Fruit fly (Drosophila melanogaster) whole organism, embryonic: ENCODE data around the gene Vajk2.

ENCODE experiments used
- Antp ChIP-seq: fragments of 200-800 bp; sonication (Bioruptor generic); optimal IDR thresholded peaks from 3 replicates; lab custom pipeline; 2016; ENCODE audit warnings: missing biosample characterization, missing genetic modification characterization
- Atf6 ChIP-seq: fragments of 200-800 bp; sonication (Bioruptor generic); IDR thresholded peaks from 2 replicates; pipeline ENCODE4 v1.3.6; 2022; ENCODE audit warnings: missing biosample characterization, missing genetic modification characterization
- B-H2 ChIP-seq: fragments of 200-800 bp; sonication (Bioruptor generic); optimal IDR thresholded peaks from 2 replicates; lab custom pipeline; 2018; ENCODE audit warnings: missing biosample characterization, mild to moderate bottlenecking, missing genetic modification characterization
- CG10147 ChIP-seq: fragments of 200-800 bp; sonication (Bioruptor generic); optimal IDR thresholded peaks from 2 replicates; lab custom pipeline; 2019; ENCODE audit warnings: missing biosample characterization, mild to moderate bottlenecking, missing genetic modification characterization, moderate library complexity
- CG10267 ChIP-seq: fragments of 200-800 bp; sonication (Bioruptor generic); optimal IDR thresholded peaks from 2 replicates; lab custom pipeline; 2018; ENCODE audit warnings: missing biosample characterization, mild to moderate bottlenecking, missing genetic modification characterization, moderate library complexity
- CG10431 ChIP-seq: fragments of 200-800 bp; sonication (Bioruptor generic); optimal IDR thresholded peaks from 3 replicates; lab custom pipeline; 2018; ENCODE audit warnings: missing biosample characterization, mild to moderate bottlenecking, missing genetic modification characterization
- CG11695 ChIP-seq: fragments of 200-800 bp; sonication (Bioruptor generic); IDR thresholded peaks from 3 replicates; pipeline ENCODE4 v1.3.6; 2022; ENCODE audit warnings: missing biosample characterization, missing genetic modification characterization
- CG13894 ChIP-seq: fragments of 200-800 bp; sonication (Bioruptor generic); optimal IDR thresholded peaks from 3 replicates; lab custom pipeline; 2018; ENCODE audit warnings: missing biosample characterization, mild to moderate bottlenecking, missing genetic modification characterization, moderate library complexity
- CG16779 ChIP-seq: fragments of 200-800 bp; sonication (Bioruptor generic); IDR thresholded peaks from 2 replicates; pipeline ENCODE4 v1.3.6; 2022; ENCODE audit warnings: missing biosample characterization, missing genetic modification characterization
- CG18619 ChIP-seq: fragments of 200-800 bp; sonication (Bioruptor generic); optimal IDR thresholded peaks from 3 replicates; lab custom pipeline; 2017; ENCODE audit warnings: missing biosample characterization, mild to moderate bottlenecking, missing genetic modification characterization
- CG2116 ChIP-seq: fragments of 200-800 bp; sonication (Bioruptor generic); optimal IDR thresholded peaks from 3 replicates; lab custom pipeline; 2018; ENCODE audit warnings: missing biosample characterization, mild to moderate bottlenecking, missing genetic modification characterization
- CG34422 ChIP-seq: fragments of 200-800 bp; sonication (Bioruptor generic); IDR thresholded peaks from 3 replicates; pipeline ENCODE4 v1.3.6; 2022; ENCODE audit warnings: missing biosample characterization, missing genetic modification characterization
- CG3838 ChIP-seq: fragments of 200-800 bp; sonication (Bioruptor generic); optimal IDR thresholded peaks from 3 replicates; lab custom pipeline; 2016; ENCODE audit warnings: missing biosample characterization, missing genetic modification characterization
- CG6254 ChIP-seq: fragments of 200-800 bp; sonication (Bioruptor generic); optimal IDR thresholded peaks from 3 replicates; lab custom pipeline; 2017; ENCODE audit warnings: mild to moderate bottlenecking, missing biosample characterization, missing genetic modification reagents, missing genetic modification characterization
- CG6654 ChIP-seq: fragments of 200-800 bp; sonication (Bioruptor generic); optimal IDR thresholded peaks from 2 replicates; lab custom pipeline; 2017; ENCODE audit warnings: missing biosample characterization, mild to moderate bottlenecking, missing genetic modification characterization
- CG7963 ChIP-seq: fragments of 200-800 bp; sonication (Bioruptor generic); IDR thresholded peaks from 3 replicates; pipeline ENCODE4 v1.3.6; 2022; ENCODE audit warnings: missing biosample characterization, missing genetic modification characterization; ENCODE audit not compliant: partially characterized antibody
- CG8388 ChIP-seq: fragments of 200-800 bp; sonication (Bioruptor generic); optimal IDR thresholded peaks from 2 replicates; lab custom pipeline; 2019; ENCODE audit warnings: missing biosample characterization, mild to moderate bottlenecking, missing genetic modification characterization, moderate library complexity
- CG9609 ChIP-seq: fragments of 200-800 bp; sonication (Bioruptor generic); optimal IDR thresholded peaks from 3 replicates; lab custom pipeline; 2016; ENCODE audit warnings: missing biosample characterization, missing genetic modification characterization
- Dbx ChIP-seq: fragments of 200-800 bp; sonication (Bioruptor generic); IDR thresholded peaks from 3 replicates; pipeline ENCODE4 v1.3.6; 2022; ENCODE audit warnings: missing biosample characterization, missing genetic modification characterization
- Doc2 ChIP-seq: fragments of 200-800 bp; sonication (Bioruptor generic); IDR thresholded peaks from 2 replicates; pipeline ENCODE4 v1.3.6; 2022; ENCODE audit warnings: missing biosample characterization, missing genetic modification characterization
- HLH4C ChIP-seq: fragments of 200-800 bp; sonication (Bioruptor generic); IDR thresholded peaks from 3 replicates; pipeline ENCODE4 v1.3.6; 2022; ENCODE audit warnings: missing biosample characterization, missing genetic modification characterization; ENCODE audit not compliant: partially characterized antibody
- Opbp ChIP-seq: fragments of 200-800 bp; sonication (Bioruptor generic); IDR thresholded peaks from 3 replicates; pipeline ENCODE4 v1.3.6; 2022; ENCODE audit warnings: missing biosample characterization, missing genetic modification characterization; ENCODE audit not compliant: partially characterized antibody
- Pdp1 ChIP-seq, 2 experiments: fragments of 200-800 bp; sonication (Bioruptor generic); optimal IDR thresholded peaks; 3 replicates each; lab custom pipeline; 2016; ENCODE audit warnings: missing biosample characterization in 2 of 2, missing genetic modification characterization in 2 of 2, mild to moderate bottlenecking in 1 of 2, moderate library complexity in 1 of 2
- Sry-δ ChIP-seq: fragments of 200-800 bp; sonication (Bioruptor generic); optimal IDR thresholded peaks from 2 replicates; lab custom pipeline; 2016; ENCODE audit warnings: missing biosample characterization, missing genetic modification characterization
- Taf1 ChIP-seq: fragments of 200-800 bp; sonication (Bioruptor generic); IDR thresholded peaks from 2 replicates; pipeline ENCODE4 v1.3.6; 2022; ENCODE audit warnings: missing biosample characterization, missing genetic modification characterization
- caup ChIP-seq: fragments of 200-800 bp; sonication (Bioruptor generic); optimal IDR thresholded peaks from 3 replicates; lab custom pipeline; 2017; ENCODE audit warnings: missing biosample characterization, mild to moderate bottlenecking, missing genetic modification characterization, moderate library complexity; ENCODE audit not compliant: severe bottlenecking
- chn ChIP-seq: fragments of 200-800 bp; sonication (Bioruptor generic); optimal IDR thresholded peaks from 2 replicates; lab custom pipeline; 2016; ENCODE audit warnings: missing biosample characterization, missing genetic modification characterization
- crp ChIP-seq, 2 experiments: fragments of 200-800 bp; sonication (Bioruptor generic); optimal IDR thresholded peaks; 2 replicates in 1 of 2; 3 replicates in 1 of 2; lab custom pipeline; 2017; ENCODE audit warnings: missing biosample characterization in 2 of 2, missing genetic modification characterization in 2 of 2, mild to moderate bottlenecking in 1 of 2, moderate library complexity in 1 of 2
- cwo ChIP-seq: fragments of 200-800 bp; sonication (Bioruptor generic); optimal IDR thresholded peaks from 3 replicates; lab custom pipeline; 2017; ENCODE audit warnings: missing biosample characterization, missing genetic modification characterization, mild to moderate bottlenecking, moderate library complexity, missing genetic modification reagents
- da ChIP-seq: fragments of 200-800 bp; sonication (Bioruptor generic); optimal IDR thresholded peaks from 2 replicates; lab custom pipeline; 2016; ENCODE audit warnings: missing biosample characterization, missing genetic modification characterization
- eve ChIP-seq, 2 experiments: fragments of >200 bp; optimal IDR thresholded peaks; 2 replicates each; lab custom pipeline; 2017; ENCODE audit warnings: missing biosample characterization in 2 of 2, missing genetic modification characterization in 2 of 2
- eyg ChIP-seq: fragments of 200-800 bp; sonication (Bioruptor generic); optimal IDR thresholded peaks from 3 replicates; lab custom pipeline; 2016; ENCODE audit warnings: missing biosample characterization, missing genetic modification characterization
- fru ChIP-seq: fragments of >200 bp; optimal IDR thresholded peaks from 2 replicates; lab custom pipeline; 2017
- grau ChIP-seq: fragments of 200-800 bp; optimal IDR thresholded peaks from 3 replicates; lab custom pipeline; 2019; ENCODE audit warnings: missing biosample characterization, mild to moderate bottlenecking, missing genetic modification characterization, moderate library complexity
- gro ChIP-seq: fragments of 200-800 bp; sonication (Bioruptor generic); optimal IDR thresholded peaks from 2 replicates; lab custom pipeline; 2016; ENCODE audit warnings: missing biosample characterization, missing genetic modification characterization
- insv ChIP-seq, 2 experiments: fragments of 200-800 bp; sonication (Bioruptor generic); optimal IDR thresholded peaks; 3 replicates each; lab custom pipeline; 2016 to 2018; ENCODE audit warnings: missing biosample characterization in 2 of 2, missing genetic modification characterization in 2 of 2
- jing ChIP-seq: fragments of 200-800 bp; sonication (Bioruptor generic); optimal IDR thresholded peaks from 2 replicates; lab custom pipeline; 2018; ENCODE audit warnings: missing biosample characterization, mild to moderate bottlenecking, missing genetic modification characterization
- kni ChIP-seq: fragments of 200-800 bp; sonication (Bioruptor generic); optimal IDR thresholded peaks from 3 replicates; lab custom pipeline; 2017; ENCODE audit warnings: mild to moderate bottlenecking, missing biosample characterization, missing genetic modification reagents, missing genetic modification characterization
- knrl ChIP-seq: fragments of 200-800 bp; sonication (Bioruptor generic); IDR thresholded peaks from 3 replicates; pipeline ENCODE4 v1.3.6; 2022; ENCODE audit warnings: missing biosample characterization, missing genetic modification characterization; ENCODE audit not compliant: partially characterized antibody
- mirr ChIP-seq: fragments of 200-800 bp; sonication (Bioruptor generic); optimal IDR thresholded peaks from 3 replicates; lab custom pipeline; 2018; ENCODE audit warnings: missing biosample characterization, mild to moderate bottlenecking, missing genetic modification characterization
- mld ChIP-seq: fragments of 200-800 bp; sonication (Bioruptor generic); IDR thresholded peaks from 3 replicates; pipeline ENCODE4 v1.3.6; 2022; ENCODE audit warnings: missing biosample characterization, missing genetic modification characterization; ENCODE audit not compliant: partially characterized antibody
- pros ChIP-seq: fragments of 200-800 bp; sonication (Bioruptor generic); optimal IDR thresholded peaks from 3 replicates; lab custom pipeline; 2019; ENCODE audit warnings: missing biosample characterization, mild to moderate bottlenecking, missing genetic modification characterization, moderate library complexity
- ro ChIP-seq: fragments of 200-800 bp; sonication (Bioruptor generic); IDR thresholded peaks from 2 replicates; pipeline ENCODE4 v1.3.6; 2022; ENCODE audit warnings: missing biosample characterization, missing genetic modification characterization
- so ChIP-seq: fragments of 200-800 bp; sonication (Bioruptor generic); IDR thresholded peaks from 3 replicates; pipeline ENCODE4 v1.3.6; 2022; ENCODE audit warnings: missing biosample characterization, missing genetic modification characterization
- stwl ChIP-seq: fragments of 200-800 bp; sonication (Bioruptor generic); optimal IDR thresholded peaks from 3 replicates; lab custom pipeline; 2018; ENCODE audit warnings: missing biosample characterization, mild to moderate bottlenecking, missing genetic modification characterization, moderate library complexity
- sug ChIP-seq: fragments of 200-800 bp; optimal IDR thresholded peaks from 2 replicates; lab custom pipeline; 2019; ENCODE audit warnings: missing biosample characterization, mild to moderate bottlenecking, missing genetic modification characterization, moderate library complexity
- tap ChIP-seq: fragments of 200-800 bp; optimal IDR thresholded peaks from 3 replicates; lab custom pipeline; 2019; ENCODE audit warnings: missing biosample characterization, mild to moderate bottlenecking, missing genetic modification characterization, moderate library complexity
- tna ChIP-seq: fragments of 200-800 bp; sonication (Bioruptor generic); IDR thresholded peaks from 2 replicates; pipeline ENCODE4 v1.3.6; 2022; ENCODE audit warnings: missing biosample characterization, missing genetic modification characterization; ENCODE audit not compliant: partially characterized antibody
- trh ChIP-seq: fragments of 200-800 bp; sonication (Bioruptor generic); optimal IDR thresholded peaks from 2 replicates; lab custom pipeline; 2016; ENCODE audit warnings: missing biosample characterization, missing genetic modification characterization
- tx ChIP-seq: fragments of 200-800 bp; sonication (Bioruptor generic); optimal IDR thresholded peaks from 2 replicates; lab custom pipeline; 2016; ENCODE audit warnings: missing biosample characterization, missing genetic modification characterization

The Vajk2 gene

dm6 chr2L:13892826-13893225, 41.7 kb downstream of the Vajk2 start (continued):
- TF ChIP-seq gro (GFP tag; lab: Kevin White, UChicago) (no peak), so (GFP tag; lab: Robert Waterston, UW) (no peak), CG10431 (GFP tag; lab: Kevin White, UChicago) (no peak), cwo (GFP tag; lab: Kevin White, UChicago) (no peak), caup (GFP tag; lab: Kevin White, UChicago) (no peak), eyg (GFP tag; lab: Kevin White, UChicago) (no peak), Sry-δ (GFP tag; lab: Kevin White, UChicago) (no peak), CG18619 (no peak), da (GFP tag; lab: Kevin White, UChicago) (no peak), grau (peak; percentile 20), mirr (no peak), mld (GFP tag; lab: Robert Waterston, UW) (no peak), Doc2 (no peak), crp (GFP tag; optimal IDR thresholded peaks at IDR 0.05; lab: Kevin White, UChicago) (no peak), jing (no peak), CG13894 (tag; lab: Kevin White, UChicago) (no peak), CG8388 (GFP tag; lab: Kevin White, UChicago) (no peak), sug (tag; lab: Kevin White, UChicago) (no peak), CG34422 (GFP tag; lab: Robert Waterston, UW) (no peak), kni (GFP tag; lab: Kevin White, UChicago) (no peak), fru (lab: Kevin White, UChicago) (no peak), CG9609 (no peak), Taf1 (GFP tag; lab: Robert Waterston, UW) (no peak), Opbp (GFP tag; lab: Robert Waterston, UW) (peak; percentile 34; the same call in 1 of the 3 replicates), CG10267 (tag; lab: Kevin White, UChicago) (no peak), CG2116 (GFP tag; lab: Kevin White, UChicago) (no peak), ro (GFP tag; lab: Robert Waterston, UW) (no peak), eve (GFP tag; optimal IDR thresholded peaks at IDR 0.05; lab: Kevin White, UChicago) (no peak), CG11695 (GFP tag; lab: Robert Waterston, UW) (no peak), knrl (GFP tag; lab: Robert Waterston, UW) (0 out of 3 replicates have a peak, but pooled peaks have one; percentile 22), CG16779 (no peak), Dbx (GFP tag; lab: Robert Waterston, UW) (no peak), trh (GFP tag; lab: Kevin White, UChicago) (no peak), CG6254 (GFP tag; lab: Kevin White, UChicago) (no peak), CG3838 (GFP tag; lab: Kevin White, UChicago) (no peak), tna (GFP tag; lab: Robert Waterston, UW) (no peak), CG6654 (GFP tag; lab: Kevin White, UChicago) (peak; percentile 99), CG10147 (GFP tag; lab: Kevin White, UChicago) (no peak), tx (GFP tag; lab: Kevin White, UChicago) (no peak), Pdp1 (GFP tag; optimal IDR thresholded peaks at IDR 0.05; lab: Kevin White, UChicago) (peak in 1 of 2 experiments; percentile 78), chn (no peak), stwl (tag; lab: Kevin White, UChicago) (peak; percentile 27), Antp (no peak), B-H2 (GFP tag; lab: Kevin White, UChicago) (no peak), pros (no peak), HLH4C (GFP tag; lab: Robert Waterston, UW) (0 out of 3 replicates have a peak, but pooled peaks have one; percentile 11), tap (tag; lab: Kevin White, UChicago) (no peak), Atf6 (GFP tag; lab: Robert Waterston, UW) (no peak), CG7963 (GFP tag; lab: Robert Waterston, UW) (0 out of 3 replicates have a peak, but pooled peaks have one; percentile 43), insv (GFP tag; optimal IDR thresholded peaks at IDR 0.05; lab: Kevin White, UChicago) (no peak)
